Worm (Caenorhabditis elegans) whole organism, L4 larva: ENCODE measurements around the gene Y62H9A.8.

Experiments
- D1046.2 ChIP-seq: fragments of 200-800 bp; sonication (Bioruptor generic); IDR thresholded peaks from 2 replicates; pipeline ENCODE4 v1.3.6; 2022; ENCODE audit warnings: missing genetic modification characterization, missing compliant biosample characterization
- T26A8.4 ChIP-seq: fragments of 200-800 bp; sonication (Bioruptor generic); IDR thresholded peaks from 2 replicates; pipeline ENCODE4 v1.3.6; 2022; ENCODE audit warnings: missing genetic modification characterization, missing compliant biosample characterization
- Y105C5A.15 ChIP-seq: fragments of 200-800 bp; sonication (Bioruptor generic); IDR thresholded peaks from 2 replicates; pipeline ENCODE4 v1.3.6; 2022; ENCODE audit warnings: missing genetic modification characterization, missing compliant biosample characterization
- ZK337.2 ChIP-seq: fragments of 200-800 bp; sonication (Bioruptor generic); IDR thresholded peaks from 2 replicates; pipeline ENCODE4 v1.3.6; 2022; ENCODE audit warnings: missing genetic modification reagents, missing genetic modification characterization, missing compliant biosample characterization
- aha-1 ChIP-seq: fragments of 150-350 bp; peaks from one replicate; lab custom pipeline; 2014; ENCODE audit warnings: missing biosample characterization, missing genetic modification characterization
- ces-1 ChIP-seq: fragments of 150-350 bp; sonication (generic microtip); optimal IDR thresholded peaks from 4 replicates; lab custom pipeline; 2014; ENCODE audit warnings: missing biosample characterization, missing genetic modification reagents, missing genetic modification characterization
- ctbp-1 ChIP-seq: fragments of 200-800 bp; sonication (Bioruptor generic); IDR thresholded peaks from 2 replicates; pipeline ENCODE4 v1.3.6; 2022; ENCODE audit warnings: missing genetic modification reagents, missing genetic modification characterization, missing compliant biosample characterization
- daf-16 ChIP-seq, 3 experiments: sonication (generic microtip); optimal IDR thresholded peaks; 2 replicates each; lab custom pipeline; 2016 to 2017; ENCODE audit warnings: missing genetic modification characterization in 3 of 3, missing genetic modification reagents in 3 of 3, mild to moderate bottlenecking in 2 of 3, missing compliant biosample characterization in 2 of 3, missing biosample characterization in 1 of 3, moderate library complexity in 1 of 3
- dpl-1 ChIP-seq: fragments of 150-350 bp; optimal IDR thresholded peaks from 2 replicates; lab custom pipeline; 2014; ENCODE audit warnings: missing biosample characterization, missing genetic modification reagents, missing genetic modification characterization
- hif-1 ChIP-seq, 2 experiments: sonication (generic microtip); optimal IDR thresholded peaks; 2 replicates each; lab custom pipeline; 2016 to 2017; ENCODE audit warnings: missing compliant biosample characterization in 2 of 2, missing genetic modification characterization in 2 of 2, missing genetic modification reagents in 2 of 2, missing genotype in 2 of 2, mild to moderate bottlenecking in 1 of 2
- hlh-11 ChIP-seq: fragments of 200-800 bp; sonication (Bioruptor generic); optimal IDR thresholded peaks from 2 replicates; lab custom pipeline; 2018; ENCODE audit warnings: mild to moderate bottlenecking, missing genetic modification characterization, missing compliant biosample characterization
- hmg-1.1 ChIP-seq: fragments of 200-800 bp; sonication (Bioruptor generic); IDR thresholded peaks from 2 replicates; pipeline ENCODE4 v1.3.6; 2022; ENCODE audit warnings: missing genetic modification reagents, missing genetic modification characterization, missing compliant biosample characterization
- jun-1 ChIP-seq: fragments of 150-350 bp; optimal IDR thresholded peaks from 2 replicates; lab custom pipeline; 2014; ENCODE audit warnings: missing biosample characterization, missing genetic modification reagents, missing genetic modification characterization
- lin-15B ChIP-seq: fragments of 150-350 bp; sonication (generic microtip); optimal IDR thresholded peaks from 3 replicates; lab custom pipeline; 2014; ENCODE audit warnings: missing biosample characterization, missing genetic modification characterization
- lin-29 ChIP-seq: fragments of 200-800 bp; sonication (Bioruptor generic); IDR thresholded peaks from 2 replicates; pipeline ENCODE4 v1.3.6; 2022; ENCODE audit warnings: missing genetic modification reagents, missing genetic modification characterization, missing compliant biosample characterization
- lin-39 ChIP-seq: fragments of 150-350 bp; optimal IDR thresholded peaks from 2 replicates; lab custom pipeline; 2014; ENCODE audit warnings: missing biosample characterization, missing genetic modification reagents, missing genetic modification characterization
- lir-3 ChIP-seq: sonication (generic microtip); optimal IDR thresholded peaks from 2 replicates; lab custom pipeline; 2016; ENCODE audit warnings: mild to moderate bottlenecking, missing genetic modification characterization, missing compliant biosample characterization
- madf-9 ChIP-seq: fragments of 200-800 bp; sonication (Bioruptor generic); conservative IDR thresholded peaks from 2 replicates; pipeline ENCODE4 v1.3.6; 2022; ENCODE audit warnings: missing genetic modification reagents, missing genetic modification characterization, missing compliant biosample characterization
- mdl-1 ChIP-seq, 2 experiments: fragments of 150-350 bp in 1 of 2; sonication (generic microtip) in 1 of 2; optimal IDR thresholded peaks; 2 replicates each; lab custom pipeline; 2014 to 2017; ENCODE audit warnings: missing biosample characterization in 2 of 2, missing genetic modification characterization in 2 of 2
- mdt-29 ChIP-seq: fragments of 200-800 bp; sonication (Bioruptor generic); IDR thresholded peaks from 2 replicates; pipeline ENCODE4 v1.3.6; 2022; ENCODE audit warnings: missing genetic modification reagents, missing genetic modification characterization, missing compliant biosample characterization
- mes-2 ChIP-seq: sonication (generic microtip); optimal IDR thresholded peaks from 2 replicates; lab custom pipeline; 2016; ENCODE audit warnings: missing genotype, mild to moderate bottlenecking, missing genetic modification characterization, missing compliant biosample characterization; ENCODE audit not compliant: poor library complexity, severe bottlenecking
- nhr-11 ChIP-seq: fragments of 150-350 bp; optimal IDR thresholded peaks from 2 replicates; lab custom pipeline; 2014; ENCODE audit warnings: missing biosample characterization, missing genetic modification characterization
- nhr-28 ChIP-seq: fragments of 150-350 bp; optimal IDR thresholded peaks from 2 replicates; lab custom pipeline; 2014; ENCODE audit warnings: missing biosample characterization, missing genetic modification characterization
- nhr-41 ChIP-seq: fragments of 200-800 bp; sonication (Bioruptor generic); IDR thresholded peaks from 2 replicates; pipeline ENCODE4 v1.3.6; 2022; ENCODE audit warnings: missing genetic modification reagents, missing genetic modification characterization, missing compliant biosample characterization
- nhr-48 ChIP-seq: sonication (generic microtip); optimal IDR thresholded peaks from 2 replicates; lab custom pipeline; 2016; ENCODE audit warnings: mild to moderate bottlenecking, missing genetic modification characterization, missing compliant biosample characterization
- nhr-6 ChIP-seq: fragments of 150-350 bp; optimal IDR thresholded peaks from 2 replicates; lab custom pipeline; 2014; ENCODE audit warnings: missing biosample characterization, missing genetic modification characterization
- pha-4 ChIP-seq, 2 experiments: fragments of 150-350 bp in 1 of 2; fragments of 200-800 bp in 1 of 2; sonication (Bioruptor generic) in 1 of 2; IDR thresholded peaks in 1 of 2; optimal IDR thresholded peaks in 1 of 2; 2 replicates each; pipeline versions ENCODE4 v1.3.6 to Lab custom; 2014 to 2022; ENCODE audit warnings: missing genetic modification characterization in 2 of 2, missing genetic modification reagents in 2 of 2, missing biosample characterization in 1 of 2, missing compliant biosample characterization in 1 of 2
- saeg-2 ChIP-seq: fragments of 200-800 bp; sonication (Bioruptor generic); IDR thresholded peaks from 2 replicates; pipeline ENCODE4 v1.3.6; 2022; ENCODE audit warnings: missing genetic modification reagents, missing genetic modification characterization, missing compliant biosample characterization
- snpc-1.2 ChIP-seq: fragments of 200-800 bp; sonication (Bioruptor generic); IDR thresholded peaks from 2 replicates; pipeline ENCODE4 v1.3.6; 2022; ENCODE audit warnings: missing genetic modification reagents, missing genetic modification characterization, missing compliant biosample characterization
- spr-3 ChIP-seq: fragments of 200-800 bp; sonication (Bioruptor generic); optimal IDR thresholded peaks from 2 replicates; lab custom pipeline; 2018; ENCODE audit warnings: mild to moderate bottlenecking, missing genetic modification characterization, missing compliant biosample characterization
- tag-97 ChIP-seq: fragments of 200-800 bp; sonication (Bioruptor generic); IDR thresholded peaks from 2 replicates; pipeline ENCODE4 v1.3.6; 2022; ENCODE audit warnings: missing genetic modification characterization, missing compliant biosample characterization
- unc-62 ChIP-seq, 3 experiments: fragments of 150-350 bp in 1 of 3; sonication (generic microtip); optimal IDR thresholded peaks in 2 of 3; peaks in 1 of 3; 1 replicate in 1 of 3; 2 replicates in 2 of 3; lab custom pipeline; 2014 to 2017; ENCODE audit warnings: missing biosample characterization in 3 of 3, missing genetic modification characterization in 3 of 3, missing genetic modification reagents in 3 of 3, missing genotype in 1 of 3
- vab-7 ChIP-seq: fragments of 200-800 bp; sonication (Bioruptor generic); IDR thresholded peaks from 2 replicates; pipeline ENCODE4 v1.3.6; 2022; ENCODE audit warnings: missing genetic modification reagents, missing genetic modification characterization, missing compliant biosample characterization
- zfp-2 ChIP-seq: sonication (generic microtip); optimal IDR thresholded peaks from 2 replicates; lab custom pipeline; 2016; ENCODE audit warnings: mild to moderate bottlenecking, missing genetic modification characterization, missing compliant biosample characterization
- zip-2 ChIP-seq: fragments of 150-350 bp; optimal IDR thresholded peaks from 2 replicates; lab custom pipeline; 2014; ENCODE audit warnings: missing biosample characterization, missing genetic modification characterization
- ztf-11 ChIP-seq: fragments of 150-350 bp; optimal IDR thresholded peaks from 2 replicates; lab custom pipeline; 2014; ENCODE audit warnings: missing biosample characterization, missing genetic modification characterization
- ztf-7 ChIP-seq: fragments of 150-350 bp; optimal IDR thresholded peaks from 2 replicates; lab custom pipeline; 2014; ENCODE audit warnings: missing biosample characterization, missing genetic modification characterization

Y62H9A.8 gene

DNA sequence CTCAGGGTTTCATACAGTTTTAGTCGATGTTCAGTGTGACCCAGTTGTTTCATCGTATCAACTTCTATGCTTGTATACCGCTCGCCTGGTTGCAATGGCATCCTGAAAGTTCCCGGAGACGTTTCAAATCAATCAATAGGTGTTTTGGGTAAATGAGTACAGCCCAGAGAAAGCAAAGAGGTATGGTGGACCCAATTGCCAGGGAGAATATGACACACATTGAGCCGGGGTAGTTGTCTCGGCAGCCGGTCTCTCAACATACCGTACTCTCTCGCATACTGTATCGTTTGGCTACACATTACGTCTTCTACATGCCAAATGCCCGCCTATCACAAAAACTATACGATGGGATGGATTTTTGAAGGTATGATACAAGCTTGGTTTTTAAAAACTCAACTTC lies 5.8 kb upstream of the Y62H9A.8 start, which contains the start of gene Y62H9A.9:
Gene Y62H9A.9 (minus strand): TSS at position 101 of the 400 bp plus-strand sequence.
- no peak for TF ChIP-seq lir-3 (tag; lab: Kevin White, UChicago)

DNA sequence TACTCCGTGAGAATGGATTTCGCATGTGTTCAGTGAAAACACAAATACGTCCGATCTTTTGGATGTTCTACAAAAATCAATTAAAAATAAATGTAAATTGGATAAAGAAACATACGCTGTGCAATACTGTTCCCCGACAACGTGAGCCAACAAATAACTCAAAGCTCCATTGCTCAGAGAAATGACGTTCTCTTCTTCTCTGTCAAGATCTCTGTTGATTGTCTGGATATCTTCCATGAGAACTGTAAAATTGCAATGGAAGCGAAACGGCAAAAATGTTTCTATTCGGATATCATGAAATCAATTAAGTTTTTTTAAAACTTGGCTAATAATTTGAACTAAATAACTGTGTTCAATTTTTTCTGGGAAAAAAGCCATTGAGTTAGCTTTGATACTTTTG lies 4.5 kb upstream of the Y62H9A.8 start:
- peak; percentile 93 for TF ChIP-seq aha-1 (tag; lab: Kevin White, UChicago)
- TF ChIP-seq Y105C5A.15, result no peak

DNA sequence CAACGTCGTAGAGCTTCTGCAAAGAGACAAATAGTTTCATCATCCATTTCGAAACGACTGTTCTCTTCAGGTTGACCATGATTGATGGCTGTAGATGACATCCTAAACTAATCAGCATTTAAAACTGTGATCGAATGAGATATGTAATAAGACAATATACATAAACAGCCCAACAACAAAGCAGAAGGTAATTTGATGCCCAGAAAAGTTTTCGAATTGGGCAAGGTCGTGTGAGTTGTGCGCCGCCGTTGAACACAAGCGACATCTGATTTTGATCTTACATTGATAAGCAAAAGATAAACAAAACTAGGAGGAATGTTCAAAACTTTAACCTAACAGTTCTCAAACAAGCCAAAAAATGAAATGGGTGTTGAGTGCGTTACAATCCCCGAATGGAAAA lies 6.7 kb downstream of the Y62H9A.8 start, which contains the start of gene Y62H9A.7:
Gene Y62H9A.7 (minus strand): TSS at position 101 of the 400 bp plus-strand sequence.
- TF ChIP-seq ces-1 (GFP tag; lab: Kevin White, UChicago) (no peak), nhr-48 (no peak), ZK337.2 (GFP tag; lab: Robert Waterston, UW) (no peak), jun-1 (tag; lab: Kevin White, UChicago) (no peak), hmg-1.1 (GFP tag; lab: Robert Waterston, UW) (no peak), hif-1 (tag; optimal IDR thresholded peaks at IDR 0.05; lab: Kevin White, UChicago) (no peak), spr-3 (GFP tag; lab: Kevin White, UChicago) (no peak), lin-29 (GFP tag; lab: Robert Waterston, UW) (no peak)

DNA sequence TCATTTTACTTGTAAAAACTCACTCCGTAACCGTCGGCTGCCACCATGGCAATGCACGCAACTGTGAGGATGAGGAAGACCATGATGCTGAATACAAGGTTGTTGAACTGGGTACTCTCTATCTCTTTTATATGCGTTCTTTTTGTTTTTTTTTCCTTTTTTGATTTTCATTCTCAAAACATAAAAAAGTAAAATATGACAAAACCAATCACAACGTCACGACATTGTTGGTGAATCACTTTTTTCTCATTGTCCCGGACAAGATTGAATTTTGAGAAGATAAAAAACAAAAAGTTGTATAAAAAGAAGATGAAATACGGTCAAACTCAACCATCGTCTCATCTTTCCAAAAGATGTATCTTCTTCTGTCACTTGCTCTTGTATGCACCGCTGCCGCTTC lies 9.4 kb downstream of the Y62H9A.8 start, which contains the start of the genes Y62H9A.5 and ule-5:
Gene Y62H9A.5 (minus strand): TSS at position 101 of the 400 bp plus-strand sequence.
Gene ule-5 (plus strand): TSS at position 328 of the 400 bp plus-strand sequence.
- TF ChIP-seq ctbp-1 (no peak), dpl-1 (no peak), ztf-7 (no peak), zip-2 (no peak), pha-4 (GFP tag; IDR thresholded peaks at IDR 0.05; lab: Robert Waterston, UW) (no peak), pha-4 (tag; optimal IDR thresholded peaks at IDR 0.05; lab: Kevin White, UChicago) (no peak), hlh-11 (no peak), D1046.2 (no peak)

DNA sequence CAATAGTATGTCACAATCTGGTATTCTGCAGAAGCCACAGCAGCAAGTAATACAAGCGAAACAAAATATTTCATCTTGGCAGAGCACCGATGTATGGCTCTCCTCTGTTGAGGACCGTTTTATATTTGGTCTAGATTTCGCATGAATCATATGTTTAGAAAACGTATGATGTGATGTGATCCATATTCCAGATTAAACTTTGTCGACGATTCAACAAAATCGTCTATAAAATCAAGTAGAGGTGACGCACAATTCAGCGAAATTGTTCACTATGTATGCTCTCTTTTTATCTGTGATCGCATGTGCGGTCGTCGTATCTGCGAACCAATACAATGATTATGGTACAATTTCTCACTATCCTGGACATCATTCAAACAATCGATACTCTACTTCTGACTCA lies 12.4 kb downstream of the Y62H9A.8 start, which contains the start of the genes Y62H9A.3 and Y62H9A.4:
Gene Y62H9A.3 (minus strand): TSS at position 101 of the 400 bp plus-strand sequence.
Gene Y62H9A.4 (plus strand): TSS at position 256 of the 400 bp plus-strand sequence.
- TF ChIP-seq mdt-29, result no peak
- TF ChIP-seq unc-62 (GFP tag; optimal IDR thresholded peaks at IDR 0.05 in 1 of 2; lab: Kevin White, UChicago), result peak in 1 of 2 experiments; percentile 55
- TF ChIP-seq unc-62 (tag; optimal IDR thresholded peaks at IDR 0.05; lab: Kevin White, UChicago), result no peak

DNA sequence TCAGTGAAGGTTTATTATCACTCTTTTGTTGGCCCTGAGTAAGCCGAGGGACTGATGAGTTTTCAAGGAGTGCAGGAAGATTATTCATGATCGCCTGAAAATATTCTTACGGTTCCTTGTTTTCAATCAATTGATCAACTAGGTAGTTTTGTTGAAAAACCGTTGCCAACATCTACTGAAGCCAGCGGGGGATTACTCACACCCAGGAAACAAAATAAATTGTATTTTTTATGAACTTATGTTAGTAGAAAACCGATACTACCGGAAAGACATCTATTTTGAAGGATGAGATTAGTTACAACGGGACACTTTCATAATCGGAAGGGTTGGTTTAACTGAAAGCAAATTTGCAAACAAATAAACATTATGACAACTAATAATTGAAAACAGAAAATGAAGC lies 14.1 kb downstream of the Y62H9A.8 start, which contains the start of gene Y62H9A.2:
Gene Y62H9A.2 (minus strand): TSS at position 101 of the 400 bp plus-strand sequence.
- TF ChIP-seq T26A8.4 (GFP tag; lab: Robert Waterston, UW), result no peak
- TF ChIP-seq nhr-6 (tag; lab: Kevin White, UChicago), result no peak
- no peak for TF ChIP-seq mes-2

DNA sequence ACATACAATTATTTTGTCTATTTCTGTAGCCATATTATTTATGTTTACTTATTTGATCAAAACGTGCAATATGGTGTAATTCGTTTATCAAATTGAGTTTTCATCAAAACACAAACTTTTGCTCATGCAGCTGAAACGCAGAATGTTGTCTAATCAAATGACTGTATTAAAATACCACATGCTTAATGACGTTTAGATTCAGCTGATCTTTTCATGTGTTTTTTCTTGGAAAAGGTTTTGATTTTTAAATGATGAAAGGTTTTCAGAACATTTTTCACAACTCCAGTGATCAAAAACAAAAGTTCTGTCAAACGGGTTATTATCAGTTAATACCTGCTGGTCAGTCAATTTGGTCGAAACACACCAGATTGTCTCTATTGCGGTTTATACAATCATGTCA lies 17.0 kb downstream of the Y62H9A.8 start, which contains the start of gene Y62H9A.1:
Gene Y62H9A.1 (plus strand): TSS at position 282 of the 400 bp plus-strand sequence.
- TF ChIP-seq mes-2 (no peak), nhr-28 (tag; lab: Kevin White, UChicago) (no peak), nhr-41 (GFP tag; lab: Robert Waterston, UW) (no peak)

DNA sequence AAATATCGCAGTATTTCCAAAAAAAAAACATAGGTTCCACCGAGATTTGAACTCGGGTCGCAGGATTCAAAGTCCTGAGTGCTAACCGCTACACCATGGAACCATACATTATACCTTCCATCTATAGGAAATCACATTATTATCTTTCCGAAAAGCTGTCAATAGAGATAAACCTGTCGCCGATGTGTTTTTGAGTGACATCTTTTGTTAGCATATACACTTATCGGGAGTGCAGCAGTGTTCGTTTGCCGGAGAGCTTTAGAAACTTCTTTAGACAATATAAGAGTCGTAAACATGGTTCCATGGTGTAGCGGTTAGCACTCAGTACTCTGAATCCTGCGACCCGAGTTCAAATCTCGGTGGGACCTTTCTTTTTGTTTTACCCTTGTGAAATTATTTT lies 20.0 kb downstream of the Y62H9A.8 start:
- TF ChIP-seq zfp-2 (tag; lab: Kevin White, UChicago) (no peak), hlh-11 (peak; percentile 19), daf-16 (GFP tag; optimal IDR thresholded peaks at IDR 0.05; lab: Kevin White, UChicago) (peak in 1 of 2 experiments; percentile 83), daf-16 (tag; optimal IDR thresholded peaks at IDR 0.05; lab: Kevin White, UChicago) (peak; percentile 75), ztf-11 (tag; lab: Kevin White, UChicago) (no peak), lin-15B (no peak), mdl-1 (tag; optimal IDR thresholded peaks at IDR 0.05; lab: Kevin White, UChicago) (no peak), saeg-2 (GFP tag; lab: Robert Waterston, UW) (no peak), snpc-1.2 (GFP tag; lab: Robert Waterston, UW) (peak; percentile 78; the same call in 1 of the 2 replicates), hmg-1.1 (GFP tag; lab: Robert Waterston, UW) (peak; percentile 65), tag-97 (GFP tag; lab: Robert Waterston, UW) (no peak), nhr-11 (tag; lab: Kevin White, UChicago) (no peak), lin-39 (tag; lab: Kevin White, UChicago) (no peak), madf-9 (0 out of 2 replicates have a peak, but pooled peaks have one; percentile 29), vab-7 (GFP tag; lab: Robert Waterston, UW) (peak; percentile 71)
